Fruit fly (Drosophila melanogaster): ENCODE measurements around the gene dsf.

dm6 chr2L:5975601-5976000, 49.9 kb downstream of the dsf start:
- no peak for TF ChIP-seq bab1 (GFP tag; optimal IDR thresholded peaks at IDR 0.05)
- no peak for TF ChIP-seq toe (GFP tag; optimal IDR thresholded peaks at IDR 0.05)
- TF ChIP-seq pad (GFP tag; optimal IDR thresholded peaks at IDR 0.05): no peak
- no peak for TF ChIP-seq Crg-1 (GFP tag; optimal IDR thresholded peaks at IDR 0.05)
- TF ChIP-seq cnc (optimal IDR thresholded peaks at IDR 0.05): no peak
- TF ChIP-seq CG11617 (GFP tag; optimal IDR thresholded peaks at IDR 0.05): no peak
- no peak for TF ChIP-seq CG14711 (tag; optimal IDR thresholded peaks at IDR 0.05)
- TF ChIP-seq CG5204 (GFP tag; optimal IDR thresholded peaks at IDR 0.05): no peak
- TF ChIP-seq Mnt (GFP tag; optimal IDR thresholded peaks at IDR 0.05): no peak
- TF ChIP-seq CG7101 (tag; optimal IDR thresholded peaks at IDR 0.05): no peak
- no peak for TF ChIP-seq CG12768 (GFP tag; optimal IDR thresholded peaks at IDR 0.05)
- TF ChIP-seq ovo (GFP tag; optimal IDR thresholded peaks at IDR 0.05): no peak
- TF ChIP-seq tj (GFP tag; optimal IDR thresholded peaks at IDR 0.05): no peak

Data from whole organism, adult.